Fruit fly (Drosophila melanogaster): ENCODE data around the gene Grip.

Grip gene

DNA sequence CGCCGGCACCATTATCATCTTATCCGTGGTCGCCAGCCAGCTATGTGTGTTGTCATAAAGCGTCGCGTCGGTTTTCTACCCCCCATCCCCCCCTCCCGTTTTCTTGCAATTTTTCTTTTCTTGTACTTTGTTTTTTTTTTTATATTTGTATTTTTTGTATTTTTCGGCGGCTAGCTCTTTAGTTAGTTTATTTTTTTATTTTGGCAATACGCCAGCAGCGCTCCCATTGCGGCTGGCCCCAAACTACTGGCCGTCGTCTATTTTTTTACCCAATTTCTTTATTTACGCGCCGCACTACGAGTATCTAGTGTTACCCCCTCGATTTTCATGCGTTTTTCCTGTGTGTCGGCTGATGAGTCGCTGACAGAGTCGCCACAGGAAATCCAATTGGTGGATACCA is 15.3 kb downstream of the Grip start:
- TF ChIP-seq h (GFP tag; optimal IDR thresholded peaks at IDR 0.05) (no peak), foxo (GFP tag; optimal IDR thresholded peaks at IDR 0.05) (no peak), Hr78 (GFP tag; optimal IDR thresholded peaks at IDR 0.05) (no peak), dmrt93B (GFP tag; optimal IDR thresholded peaks at IDR 0.05) (no peak), woc (GFP tag; optimal IDR thresholded peaks at IDR 0.05) (no peak), brk (GFP tag; optimal IDR thresholded peaks at IDR 0.05) (no peak), rgr (GFP tag; optimal IDR thresholded peaks at IDR 0.05) (no peak), Mio (GFP tag; optimal IDR thresholded peaks at IDR 0.05) (no peak), psq (GFP tag; optimal IDR thresholded peaks at IDR 0.05) (no peak), Abd-B (GFP tag; optimal IDR thresholded peaks at IDR 0.05) (no peak), sv (GFP tag; optimal IDR thresholded peaks at IDR 0.05) (no peak), OdsH (GFP tag; optimal IDR thresholded peaks at IDR 0.05) (no peak), usp (GFP tag; optimal IDR thresholded peaks at IDR 0.05) (no peak), Hr83 (GFP tag; optimal IDR thresholded peaks at IDR 0.05; ENCODE audit: poor library complexity, severe bottlenecking) (no peak), Hnf4 (GFP tag; optimal IDR thresholded peaks at IDR 0.05) (no peak), Dif (GFP tag; optimal IDR thresholded peaks at IDR 0.05; ENCODE audit: partially characterized antibody) (no peak), Sp1 (GFP tag; optimal IDR thresholded peaks at IDR 0.05) (no peak)

DNA sequence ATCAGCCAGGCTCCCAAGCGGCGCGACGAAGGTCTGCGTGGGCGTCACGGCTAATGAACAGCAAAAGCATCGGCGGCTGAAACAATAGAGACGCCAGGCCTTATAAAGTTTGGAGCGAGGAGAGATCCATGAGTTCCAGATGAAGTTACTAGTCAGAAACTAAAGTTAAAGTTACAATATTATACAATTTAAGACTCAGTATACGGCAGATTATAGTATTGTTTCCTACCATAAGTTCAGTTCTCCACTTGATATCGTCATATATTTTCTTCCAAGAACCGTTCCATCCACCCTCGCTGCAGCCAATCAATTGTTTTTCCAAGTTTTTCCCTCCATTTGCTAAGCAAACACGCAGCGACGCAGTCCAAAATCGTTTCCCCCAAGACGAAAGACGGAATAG is 17.3 kb downstream of the Grip start:
- no peak for TF ChIP-seq br (GFP tag; optimal IDR thresholded peaks at IDR 0.05)
- no peak for TF ChIP-seq Dfd (GFP tag; optimal IDR thresholded peaks at IDR 0.05)
- TF ChIP-seq Hr78 (GFP tag; optimal IDR thresholded peaks at IDR 0.05) = no peak
- no peak for TF ChIP-seq Hnf4 (GFP tag; optimal IDR thresholded peaks at IDR 0.05)
- no peak for TF ChIP-seq ey (GFP tag; optimal IDR thresholded peaks at IDR 0.05)
- no peak for TF ChIP-seq h (GFP tag; optimal IDR thresholded peaks at IDR 0.05)
- TF ChIP-seq sv (GFP tag; optimal IDR thresholded peaks at IDR 0.05) = no peak
- TF ChIP-seq CG32264 (GFP tag; optimal IDR thresholded peaks at IDR 0.05) = no peak
- no peak for TF ChIP-seq fru (GFP tag; optimal IDR thresholded peaks at IDR 0.05)
- TF ChIP-seq pan (optimal IDR thresholded peaks at IDR 0.05) = no peak

DNA sequence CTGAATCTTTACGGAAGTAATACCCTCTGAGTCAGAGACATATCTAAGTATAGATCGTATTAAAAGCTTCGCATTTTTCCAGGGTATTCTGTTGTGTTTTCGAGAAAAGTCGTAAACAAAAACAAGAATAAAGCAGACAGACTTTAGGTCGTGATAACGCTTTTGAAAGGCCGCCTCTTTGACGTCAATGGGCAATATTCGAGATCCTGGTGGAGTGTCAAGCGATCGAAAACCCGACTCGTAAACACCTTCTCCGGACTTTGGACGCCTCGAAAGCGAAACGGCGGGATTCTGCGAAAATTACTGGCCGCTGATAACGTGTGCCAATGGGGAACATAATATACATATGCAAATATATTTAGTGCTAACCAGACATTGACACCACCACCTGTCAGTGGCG is 21.3 kb downstream of the Grip start:
- TF ChIP-seq Hr83 (GFP tag; optimal IDR thresholded peaks at IDR 0.05; ENCODE audit: poor library complexity, severe bottlenecking) = no peak
- TF ChIP-seq Dif (GFP tag; optimal IDR thresholded peaks at IDR 0.05; ENCODE audit: partially characterized antibody) = no peak
- TF ChIP-seq lola (GFP tag; optimal IDR thresholded peaks at IDR 0.05) = no peak
- TF ChIP-seq N (GFP tag; optimal IDR thresholded peaks at IDR 0.05) = no peak
- no peak for TF ChIP-seq OdsH (GFP tag; optimal IDR thresholded peaks at IDR 0.05)
- no peak for TF ChIP-seq CG32264 (GFP tag; optimal IDR thresholded peaks at IDR 0.05)
- no peak for TF ChIP-seq usp (GFP tag; optimal IDR thresholded peaks at IDR 0.05)
- TF ChIP-seq dmrt93B (GFP tag; optimal IDR thresholded peaks at IDR 0.05) = no peak
- no peak for TF ChIP-seq CG9705 (GFP tag; optimal IDR thresholded peaks at IDR 0.05)
- TF ChIP-seq brk (GFP tag; optimal IDR thresholded peaks at IDR 0.05) = no peak
- TF ChIP-seq Myc (optimal IDR thresholded peaks at IDR 0.05) = no peak
- TF ChIP-seq Mio (GFP tag; optimal IDR thresholded peaks at IDR 0.05) = no peak
- no peak for TF ChIP-seq dsf (GFP tag; optimal IDR thresholded peaks at IDR 0.05; ENCODE audit: borderline replicate concordance)
- TF ChIP-seq CrebA (GFP tag; optimal IDR thresholded peaks at IDR 0.05; ENCODE audit: borderline replicate concordance) = no peak

DNA sequence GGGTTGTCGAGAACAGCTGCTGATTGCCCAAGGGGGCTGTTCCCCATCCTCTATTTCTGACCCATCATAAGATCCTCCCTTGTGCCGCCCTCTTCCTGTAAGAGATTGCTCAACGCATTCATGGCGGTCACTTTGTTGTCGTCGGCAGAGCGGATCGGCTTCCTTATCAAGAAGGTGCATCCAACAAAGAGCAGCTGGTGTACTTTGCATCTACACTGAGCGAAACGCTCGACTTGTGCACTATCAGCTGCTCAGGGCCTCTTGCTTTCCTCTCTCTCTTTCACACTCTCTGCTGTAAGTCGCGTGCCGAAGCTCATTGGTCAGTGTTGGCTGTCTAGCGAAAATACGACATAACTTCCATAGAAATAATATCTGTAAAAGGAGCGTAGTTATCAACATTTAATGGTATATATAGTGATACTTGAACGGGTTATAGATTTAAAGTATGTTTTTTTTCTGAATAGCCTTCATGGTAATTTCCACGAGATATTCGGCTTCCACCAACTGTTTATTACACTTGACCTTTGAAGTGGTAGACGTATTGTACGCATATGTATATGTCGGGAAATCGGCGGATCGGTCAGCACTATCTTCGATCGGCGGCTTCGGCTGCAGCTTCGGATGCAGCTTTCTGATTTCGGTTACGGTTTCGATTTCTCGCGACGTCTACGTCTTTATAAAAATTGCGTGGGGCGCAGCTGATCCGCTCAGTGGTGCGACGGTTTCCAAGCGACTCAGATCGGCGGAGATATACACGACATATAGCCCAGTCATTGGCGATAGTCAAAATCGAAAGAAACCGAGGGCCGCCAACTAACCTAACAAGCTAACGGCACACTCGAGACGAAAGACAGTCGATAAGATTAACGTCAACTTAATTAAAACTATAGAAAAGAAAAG is 22.3 kb downstream of the Grip start, which contains the start of gene CG5966:
CG5966 (plus strand) TSS at position 704 of the 900 bp plus-strand sequence.
- TF ChIP-seq lola (GFP tag; optimal IDR thresholded peaks at IDR 0.05) = no peak
- no peak for TF ChIP-seq jim (GFP tag; optimal IDR thresholded peaks at IDR 0.05)
- no peak for TF ChIP-seq Vsx2 (GFP tag; optimal IDR thresholded peaks at IDR 0.05; ENCODE audit: partially characterized antibody)
- peak; percentile 35 for TF ChIP-seq h (GFP tag; optimal IDR thresholded peaks at IDR 0.05)
- no peak for TF ChIP-seq Jra (GFP tag; optimal IDR thresholded peaks at IDR 0.05)
- TF ChIP-seq woc (GFP tag; optimal IDR thresholded peaks at IDR 0.05) = peak; percentile 20
- no peak for TF ChIP-seq tai (GFP tag; optimal IDR thresholded peaks at IDR 0.05)
- TF ChIP-seq Myc (optimal IDR thresholded peaks at IDR 0.05) = peak; percentile 70
- TF ChIP-seq Hnf4 (GFP tag; optimal IDR thresholded peaks at IDR 0.05) = peak; percentile 57
- no peak for TF ChIP-seq sv (GFP tag; optimal IDR thresholded peaks at IDR 0.05)
- TF ChIP-seq Mio (GFP tag; optimal IDR thresholded peaks at IDR 0.05) = no peak
- no peak for TF ChIP-seq Sp1 (GFP tag; optimal IDR thresholded peaks at IDR 0.05)

All from whole organism, wandering third instar larva.